Worm (Caenorhabditis elegans) whole organism, L3 larva: ENCODE measurements around the gene vkmt-1.
A peak's percentile ranks its signal among the peaks of the same experiment; 100 is the strongest.

Source experiments
- R02D3.7 ChIP-seq: fragments of 150-350 bp; optimal IDR thresholded peaks from 2 replicates; lab custom pipeline; 2014; ENCODE audit warnings: missing biosample characterization, missing genetic modification characterization
- ama-1 ChIP-seq: fragments of 150-350 bp; optimal IDR thresholded peaks from 2 replicates; lab custom pipeline; 2018
- ceh-16 ChIP-seq: sonication (generic microtip); optimal IDR thresholded peaks from 2 replicates; lab custom pipeline; 2017; ENCODE audit warnings: missing biosample characterization, missing genetic modification characterization
- ceh-82 ChIP-seq: fragments of 150-350 bp; optimal IDR thresholded peaks from 2 replicates; lab custom pipeline; 2014; ENCODE audit warnings: missing biosample characterization, missing genetic modification characterization
- egl-27 ChIP-seq: sonication (generic microtip); optimal IDR thresholded peaks from 4 replicates; lab custom pipeline; 2017; ENCODE audit warnings: missing biosample characterization, missing genetic modification reagents, missing genetic modification characterization
- egl-5 ChIP-seq: fragments of 150-350 bp; optimal IDR thresholded peaks from 2 replicates; lab custom pipeline; 2017; ENCODE audit warnings: missing biosample characterization, missing genetic modification reagents, missing genetic modification characterization, inconsistent platforms
- elt-1 ChIP-seq: fragments of 150-350 bp; optimal IDR thresholded peaks from 2 replicates; lab custom pipeline; 2014; ENCODE audit warnings: missing biosample characterization, missing genetic modification characterization
- elt-2 ChIP-seq: sonication (generic microtip); optimal IDR thresholded peaks from 2 replicates; lab custom pipeline; 2016; ENCODE audit warnings: missing genetic modification reagents, mild to moderate bottlenecking, missing genetic modification characterization, missing compliant biosample characterization
- elt-3 ChIP-seq, 3 experiments: fragments of 150-350 bp in 1 of 3; sonication (generic microtip) in 2 of 3; optimal IDR thresholded peaks; 2 replicates in 2 of 3; 4 replicates in 1 of 3; lab custom pipeline; 2014 to 2017; ENCODE audit warnings: missing biosample characterization in 3 of 3, missing genetic modification characterization in 3 of 3
- eor-1 ChIP-seq, 2 experiments: fragments of 150-350 bp; optimal IDR thresholded peaks; 2 replicates each; lab custom pipeline; 2014 to 2018; ENCODE audit warnings: missing biosample characterization in 2 of 2, missing genetic modification characterization in 2 of 2
- fkh-10 ChIP-seq: sonication (generic microtip); optimal IDR thresholded peaks from 2 replicates; lab custom pipeline; 2017; ENCODE audit warnings: missing biosample characterization, missing genetic modification reagents, missing genetic modification characterization
- hmg-11 ChIP-seq: sonication (generic microtip); optimal IDR thresholded peaks from 2 replicates; lab custom pipeline; 2016; ENCODE audit warnings: missing genetic modification characterization, missing compliant biosample characterization
- jun-1 ChIP-seq: fragments of 150-350 bp; optimal IDR thresholded peaks from 2 replicates; lab custom pipeline; 2014; ENCODE audit warnings: missing biosample characterization, missing genetic modification reagents, missing genetic modification characterization
- lin-15B ChIP-seq: fragments of 150-350 bp; optimal IDR thresholded peaks from 2 replicates; lab custom pipeline; 2014; ENCODE audit warnings: missing biosample characterization, missing genetic modification characterization
- lsy-12 ChIP-seq: sonication (generic microtip); optimal IDR thresholded peaks from 2 replicates; lab custom pipeline; 2016; ENCODE audit warnings: mild to moderate bottlenecking, missing genetic modification characterization, missing compliant biosample characterization
- mdl-1 ChIP-seq: fragments of 150-350 bp; optimal IDR thresholded peaks from 2 replicates; lab custom pipeline; 2014; ENCODE audit warnings: missing biosample characterization, missing genetic modification characterization
- nfya-1 ChIP-seq: sonication (generic microtip); optimal IDR thresholded peaks from 2 replicates; lab custom pipeline; 2017; ENCODE audit warnings: missing genetic modification characterization, mild to moderate bottlenecking, missing compliant biosample characterization, antibody characterized with exemption, moderate library complexity; ENCODE audit not compliant: insufficient read depth
- nhr-11 ChIP-seq: fragments of 150-350 bp; optimal IDR thresholded peaks from 2 replicates; lab custom pipeline; 2014; ENCODE audit warnings: missing biosample characterization, missing genetic modification characterization
- nhr-23 ChIP-seq: fragments of 150-350 bp; optimal IDR thresholded peaks from 2 replicates; lab custom pipeline; 2014; ENCODE audit warnings: missing biosample characterization, missing genetic modification reagents, missing genetic modification characterization
- nhr-25 ChIP-seq: sonication (generic microtip); optimal IDR thresholded peaks from 2 replicates; lab custom pipeline; 2017; ENCODE audit warnings: missing biosample characterization, missing genetic modification characterization
- nhr-43 ChIP-seq: sonication (generic microtip); optimal IDR thresholded peaks from 2 replicates; lab custom pipeline; 2016; ENCODE audit warnings: mild to moderate bottlenecking, missing genetic modification characterization, missing compliant biosample characterization; ENCODE audit not compliant: poor library complexity, severe bottlenecking
- nhr-67 ChIP-seq: fragments of 150-350 bp; optimal IDR thresholded peaks from 2 replicates; lab custom pipeline; 2014; ENCODE audit warnings: missing biosample characterization, missing genetic modification characterization
- nhr-76 ChIP-seq: fragments of 150-350 bp; sonication (generic microtip); optimal IDR thresholded peaks from 5 replicates; lab custom pipeline; 2014; ENCODE audit warnings: missing biosample characterization, missing genetic modification characterization
- nhr-77 ChIP-seq: fragments of 150-350 bp; optimal IDR thresholded peaks from 2 replicates; lab custom pipeline; 2014; ENCODE audit warnings: missing biosample characterization, missing genetic modification characterization
- pha-4 ChIP-seq: fragments of 150-350 bp; optimal IDR thresholded peaks from 2 replicates; lab custom pipeline; 2014; ENCODE audit warnings: missing biosample characterization, missing genetic modification reagents, missing genetic modification characterization
- pqm-1 ChIP-seq: fragments of 150-350 bp; optimal IDR thresholded peaks from 2 replicates; lab custom pipeline; 2017; ENCODE audit warnings: missing biosample characterization, missing genetic modification characterization, inconsistent platforms
- sea-2 ChIP-seq: fragments of 150-350 bp; sonication (generic microtip); optimal IDR thresholded peaks from 4 replicates; lab custom pipeline; 2014; ENCODE audit warnings: missing biosample characterization, missing genetic modification reagents, missing genetic modification characterization
- snpc-4 ChIP-seq: fragments of 150-350 bp; optimal IDR thresholded peaks from 2 replicates; lab custom pipeline; 2014; ENCODE audit warnings: missing biosample characterization, missing genetic modification characterization
- unc-39 ChIP-seq: sonication (generic microtip); optimal IDR thresholded peaks from 4 replicates; lab custom pipeline; 2017; ENCODE audit warnings: missing biosample characterization, missing genetic modification characterization
- unc-62 ChIP-seq: fragments of 150-350 bp; sonication (generic microtip); optimal IDR thresholded peaks from 4 replicates; lab custom pipeline; 2014; ENCODE audit warnings: missing biosample characterization, missing genetic modification reagents, missing genetic modification characterization
- zag-1 ChIP-seq: fragments of 150-350 bp; optimal IDR thresholded peaks from 2 replicates; lab custom pipeline; 2014; ENCODE audit warnings: missing biosample characterization, missing genetic modification characterization
- ztf-4 ChIP-seq: fragments of 150-350 bp; optimal IDR thresholded peaks from 2 replicates; lab custom pipeline; 2014; ENCODE audit warnings: missing biosample characterization, missing genetic modification characterization

The vkmt-1 gene

DNA sequence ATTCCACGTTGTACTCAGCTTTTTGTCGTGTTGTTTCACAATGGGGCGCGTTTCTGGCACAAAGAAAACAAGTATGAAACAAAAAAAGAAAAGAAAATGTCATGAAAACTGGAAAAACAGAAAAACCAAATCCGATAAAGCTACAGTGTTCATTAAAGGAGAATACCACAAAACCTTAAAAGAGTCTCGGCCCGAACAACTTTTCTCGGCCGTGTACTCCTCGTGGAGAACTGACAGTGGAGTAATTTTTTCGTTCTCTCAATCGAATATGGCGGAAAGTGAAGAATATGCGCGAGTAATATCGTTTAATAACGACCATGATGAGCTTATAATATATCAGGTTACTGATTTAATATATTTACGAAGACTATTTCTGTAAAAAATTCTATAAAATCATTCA lies at the start of gene vkmt-1, which contains the start of gene tag-335:
vkmt-1 (plus strand) TSS at position 219 of the 400 bp plus-strand sequence.
tag-335 (minus strand) TSS at position 88 of the 400 bp plus-strand sequence.
- peak; percentile 35 for TF ChIP-seq nfya-1 (tag; lab: Kevin White, UChicago)
- peak; percentile 44 for TF ChIP-seq lin-15B
- TF ChIP-seq nhr-23 (tag; lab: Kevin White, UChicago), result peak; percentile 1
- TF ChIP-seq nhr-43 (tag; lab: Kevin White, UChicago), result peak; percentile 28
- no peak for TF ChIP-seq elt-3 (tag; optimal IDR thresholded peaks at IDR 0.05; lab: Kevin White, UChicago)
- no peak for TF ChIP-seq nhr-67 (tag; lab: Kevin White, UChicago)

DNA sequence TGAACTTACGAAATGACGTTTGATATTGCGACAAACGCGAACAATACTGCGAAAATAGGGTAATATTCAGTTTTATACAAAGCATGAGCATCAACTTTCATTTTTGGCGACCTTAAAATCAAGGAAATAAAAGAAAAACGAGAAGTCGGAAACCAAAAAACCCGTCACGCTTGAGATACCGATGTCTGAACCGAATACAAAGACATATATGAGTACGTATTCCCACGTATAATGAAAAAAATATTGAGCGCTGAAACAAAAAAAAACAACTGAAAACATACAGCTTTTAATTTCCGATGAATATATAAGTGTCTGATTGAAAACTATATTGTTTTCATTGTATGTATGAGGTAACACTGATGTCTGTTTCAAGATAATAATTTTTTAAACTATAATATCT lies 48.8 kb upstream of the vkmt-1 start, which contains the start of gene sre-18:
sre-18 (minus strand) TSS at position 101 of the 400 bp plus-strand sequence.
- TF ChIP-seq mdl-1 (tag; lab: Kevin White, UChicago) (no peak), jun-1 (tag; lab: Kevin White, UChicago) (no peak), zag-1 (no peak), ceh-82 (no peak), hmg-11 (tag; lab: Kevin White, UChicago) (no peak), nhr-67 (tag; lab: Kevin White, UChicago) (no peak), fkh-10 (GFP tag; lab: Kevin White, UChicago) (no peak), elt-1 (tag; lab: Kevin White, UChicago) (no peak), unc-39 (tag; lab: Kevin White, UChicago) (no peak), elt-2 (tag; lab: Kevin White, UChicago) (no peak), pqm-1 (tag; lab: Kevin White, UChicago) (no peak), unc-62 (GFP tag; lab: Kevin White, UChicago) (no peak), R02D3.7 (tag; lab: Kevin White, UChicago) (no peak), nhr-77 (tag; lab: Kevin White, UChicago) (no peak), sea-2 (no peak), eor-1 (tag; optimal IDR thresholded peaks at IDR 0.05; lab: Kevin White, UChicago) (no peak), nhr-25 (no peak), ztf-4 (tag; lab: Kevin White, UChicago) (no peak)

DNA sequence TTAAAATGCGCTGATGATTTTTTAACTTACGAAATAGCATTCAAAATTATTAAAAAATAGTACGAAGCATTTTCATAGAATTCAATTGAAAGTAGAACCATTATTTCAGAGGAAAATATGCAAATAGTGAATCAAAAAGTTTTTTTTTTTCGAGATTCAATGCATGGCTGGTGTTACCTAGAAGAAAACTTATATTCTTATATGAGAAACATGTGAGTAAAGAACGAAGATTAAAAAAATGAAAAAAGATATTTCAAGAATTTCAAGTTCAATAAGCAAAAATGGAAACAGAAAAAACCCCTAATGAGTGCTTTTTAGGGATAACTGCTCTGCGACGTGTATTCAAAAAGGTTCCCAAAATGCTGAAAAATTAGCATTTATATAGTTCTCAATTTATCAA lies 42.5 kb upstream of the vkmt-1 start, which contains the start of gene sre-16:
sre-16 (minus strand) TSS at position 101 of the 400 bp plus-strand sequence.
- TF ChIP-seq egl-27 (tag; lab: Kevin White, UChicago) (no peak), nfya-1 (tag; lab: Kevin White, UChicago) (no peak), ama-1 (lab: Kevin White, UChicago) (no peak), ceh-82 (no peak), eor-1 (tag; optimal IDR thresholded peaks at IDR 0.05; lab: Kevin White, UChicago) (no peak), nhr-76 (no peak), nhr-25 (no peak), R02D3.7 (tag; lab: Kevin White, UChicago) (no peak), lsy-12 (tag; lab: Kevin White, UChicago) (no peak), pqm-1 (tag; lab: Kevin White, UChicago) (no peak), elt-2 (tag; lab: Kevin White, UChicago) (no peak)

DNA sequence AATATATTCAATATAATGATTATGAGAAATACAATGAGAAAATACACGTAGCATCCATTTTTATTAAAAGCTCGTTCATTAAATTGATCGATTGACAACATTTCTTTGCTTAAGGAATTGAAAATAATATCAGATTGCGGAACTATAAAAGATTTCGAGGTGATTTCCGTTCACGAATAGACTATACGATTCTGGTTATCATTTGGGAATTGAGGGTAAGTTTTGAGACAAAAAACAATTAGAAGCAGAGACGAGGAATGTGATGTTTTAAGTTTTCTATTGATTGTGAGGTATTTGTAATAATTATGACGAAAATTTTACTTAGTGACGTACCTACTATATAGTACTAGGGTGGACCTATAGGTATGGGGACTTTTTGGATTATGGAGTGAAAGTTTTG lies 39.7 kb upstream of the vkmt-1 start, which contains the start of gene sre-19:
sre-19 (minus strand) TSS at position 101 of the 400 bp plus-strand sequence.
- TF ChIP-seq nhr-11 (tag; lab: Kevin White, UChicago), result no peak
- TF ChIP-seq lsy-12 (tag; lab: Kevin White, UChicago), result no peak
- no peak for TF ChIP-seq fkh-10 (GFP tag; lab: Kevin White, UChicago)
- TF ChIP-seq hmg-11 (tag; lab: Kevin White, UChicago), result no peak
- TF ChIP-seq pha-4 (tag; lab: Kevin White, UChicago), result no peak
- TF ChIP-seq ceh-16 (tag; lab: Kevin White, UChicago), result no peak

DNA sequence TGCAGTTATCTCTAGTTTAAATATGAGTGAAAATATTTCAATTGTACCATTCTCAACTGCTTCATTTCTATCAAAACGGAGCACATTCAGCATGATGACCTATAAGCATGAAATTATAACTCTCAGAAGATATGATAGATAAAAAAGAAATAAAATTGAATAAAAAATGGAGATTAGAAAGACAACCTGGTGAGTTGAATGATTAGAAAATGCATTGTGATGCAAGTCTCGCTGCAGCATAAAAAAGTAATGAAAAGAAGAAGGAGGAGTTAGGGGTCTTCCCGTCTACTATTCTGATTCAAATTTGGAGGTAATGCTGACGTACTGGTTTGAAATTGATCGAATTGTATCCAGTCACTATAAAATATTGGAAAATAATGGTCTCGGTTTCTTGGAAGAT lies 33.8 kb upstream of the vkmt-1 start, which contains the start of gene sre-15:
sre-15 (minus strand) TSS at position 101 of the 400 bp plus-strand sequence.
- TF ChIP-seq nfya-1 (tag; lab: Kevin White, UChicago) (no peak), egl-5 (no peak), snpc-4 (tag; lab: Kevin White, UChicago) (no peak), ztf-4 (tag; lab: Kevin White, UChicago) (no peak)
